Fruit fly (Drosophila melanogaster): ENCODE results near the gene NAAT1.

DNA sequence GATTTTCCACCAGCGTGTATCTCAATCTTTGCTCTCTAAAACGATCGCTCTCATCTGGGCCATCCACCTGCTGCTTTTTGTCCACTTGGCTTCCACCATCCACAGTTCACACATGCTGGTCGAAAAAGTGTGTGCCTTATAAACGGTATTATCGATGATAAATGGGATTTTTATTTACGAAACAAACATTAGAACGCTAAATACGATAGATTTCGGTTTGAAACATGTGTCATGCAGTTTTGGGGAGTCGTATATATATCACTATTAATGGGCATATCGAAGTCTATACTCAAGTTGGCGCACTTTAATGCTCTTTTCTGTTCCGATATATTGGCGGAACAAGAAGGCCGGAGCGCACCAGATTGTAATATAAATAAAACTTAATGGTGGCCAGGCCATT lies 53.6 kb downstream of the NAAT1 start:
- TF ChIP-seq lbe (GFP tag; optimal IDR thresholded peaks at IDR 0.05), result no peak
- no peak for TF ChIP-seq Adf1 (GFP tag; IDR thresholded peaks at IDR 0.05)
- TF ChIP-seq Meics (GFP tag; optimal IDR thresholded peaks at IDR 0.05), result no peak
- no peak for TF ChIP-seq CG8944 (GFP tag; optimal IDR thresholded peaks at IDR 0.05)
- TF ChIP-seq CG15479 (GFP tag; optimal IDR thresholded peaks at IDR 0.05), result no peak
- TF ChIP-seq CG4617 (GFP tag; optimal IDR thresholded peaks at IDR 0.05; ENCODE audit: borderline replicate concordance), result no peak

All from whole organism, embryonic.